Fruit fly (Drosophila melanogaster): Measurements from ENCODE around the gene CG1907.

DNA sequence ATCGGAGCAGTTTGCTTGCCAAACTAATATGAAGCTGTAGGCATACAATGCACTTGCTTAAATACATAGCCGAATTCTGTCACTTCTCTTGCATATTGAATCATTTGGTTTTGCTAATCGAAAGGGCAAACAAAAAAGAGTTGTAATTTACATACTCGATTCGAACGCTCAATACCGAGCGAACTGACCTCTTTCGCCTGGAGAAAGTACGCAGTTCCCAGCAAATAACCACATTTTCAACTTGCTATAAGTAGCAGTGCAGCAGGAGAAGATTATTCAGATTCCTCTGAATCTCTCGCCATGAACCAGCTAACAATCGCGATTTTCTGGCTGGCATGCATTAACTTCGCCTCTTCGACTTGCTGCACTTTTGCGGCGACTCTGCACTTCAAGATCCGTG, 10.7 kb upstream of the CG1907 start, which contains the start of gene Diedel2:
- TF ChIP-seq Snoo (tag; optimal IDR thresholded peaks at IDR 0.05) (no peak), Ets98B (GFP tag; IDR thresholded peaks at IDR 0.05) (no peak), CG12605 (GFP tag; IDR thresholded peaks at IDR 0.05) (no peak), CG14655 (GFP tag; optimal IDR thresholded peaks at IDR 0.05) (no peak), CG34367 (tag; optimal IDR thresholded peaks at IDR 0.05) (no peak), CG10348 (GFP tag; IDR thresholded peaks at IDR 0.05) (no peak)

Data from whole organism, pupa.